Fruit fly (Drosophila melanogaster) whole organism, larva: Measurements from ENCODE around the gene raskol.

ENCODE experiments used
- noc ChIP-seq: fragments of 200-800 bp; sonication (Bioruptor generic); optimal IDR thresholded peaks from 3 replicates; lab custom pipeline; 2019; ENCODE audit warnings: missing biosample characterization, mild to moderate bottlenecking, missing genetic modification characterization, moderate library complexity

Gene raskol

dm6 chrX:17709546-17710272 lies at the start of gene raskol, which contains the start of gene CG8173:
Gene raskol (plus strand): TSS chrX:17710144.
Gene CG8173 (minus strand): TSS chrX:17709653.
- TF ChIP-seq noc (tag; lab: Kevin White, UChicago), result no peak

dm6 chrX:17671788-17672187 lies 38.2 kb upstream of the raskol start, which contains the start of gene CG12990:
Gene CG12990 (minus strand): TSS chrX:17671888.
- no peak for TF ChIP-seq noc (tag; lab: Kevin White, UChicago)

dm6 chrX:17677953-17678668 lies 31.8 kb upstream of the raskol start:
- TF ChIP-seq noc (tag; lab: Kevin White, UChicago), result no peak

dm6 chrX:17679642-17680571 lies 30.0 kb upstream of the raskol start:
- TF ChIP-seq noc (tag; lab: Kevin White, UChicago), result peak; percentile 19

- peak; percentile 11 for TF ChIP-seq noc (tag; lab: Kevin White, UChicago)
These were observed 27.0 kb upstream of the raskol start for dm6 chrX:17682745-17683505.

- TF ChIP-seq noc (tag; lab: Kevin White, UChicago), result no peak
These were observed 26.5 kb upstream of the raskol start for dm6 chrX:17683506-17683858.

dm6 chrX:17686179-17686578 lies 23.8 kb upstream of the raskol start:
- TF ChIP-seq noc (tag; lab: Kevin White, UChicago), result no peak

- TF ChIP-seq noc (tag; lab: Kevin White, UChicago), result no peak
These were observed 17.2 kb upstream of the raskol start for dm6 chrX:17692729-17693128.

- no peak for TF ChIP-seq noc (tag; lab: Kevin White, UChicago)
These were observed 15.7 kb upstream of the raskol start for dm6 chrX:17693981-17694872.

dm6 chrX:17694873-17695446 lies 15.0 kb upstream of the raskol start:
- TF ChIP-seq noc (tag; lab: Kevin White, UChicago), result no peak

dm6 chrX:17695641-17696040 lies 14.3 kb upstream of the raskol start:
- TF ChIP-seq noc (tag; lab: Kevin White, UChicago), result no peak

- peak; percentile 40 for TF ChIP-seq noc (tag; lab: Kevin White, UChicago)
These were observed 13.3 kb upstream of the raskol start for dm6 chrX:17696637-17697036.

- peak; percentile 8 for TF ChIP-seq noc (tag; lab: Kevin White, UChicago)
These were observed 12.7 kb upstream of the raskol start for dm6 chrX:17697266-17697665.

dm6 chrX:17697703-17698145 lies 12.2 kb upstream of the raskol start:
- TF ChIP-seq noc (tag; lab: Kevin White, UChicago), result no peak
